Fruit fly (Drosophila melanogaster) whole organism, prepupa: ENCODE results near the gene CG5762.

Experiments used
- CG10669 ChIP-seq: fragments of 200-800 bp; sonication (Bioruptor generic); optimal IDR thresholded peaks from 3 replicates; lab custom pipeline; 2018; ENCODE audit warnings: missing biosample characterization, mild to moderate bottlenecking, missing genetic modification characterization, moderate library complexity
- CG31627 ChIP-seq: fragments of 200-800 bp; sonication (Bioruptor generic); optimal IDR thresholded peaks from 3 replicates; lab custom pipeline; 2016; ENCODE audit warnings: missing biosample characterization, missing genetic modification characterization
- CG8119 ChIP-seq: fragments of 200-800 bp; sonication (Bioruptor generic); IDR thresholded peaks from 3 replicates; pipeline ENCODE4 v1.3.6; 2022; ENCODE audit warnings: missing biosample characterization, missing genetic modification characterization
- Hr39 ChIP-seq: fragments of 200-800 bp; sonication (Bioruptor generic); optimal IDR thresholded peaks from 2 replicates; lab custom pipeline; 2016; ENCODE audit warnings: missing biosample characterization, missing genetic modification characterization
- Hr4 ChIP-seq: fragments of 200-800 bp; sonication (Bioruptor generic); optimal IDR thresholded peaks from 3 replicates; lab custom pipeline; 2016; ENCODE audit warnings: missing biosample characterization, missing genetic modification characterization
- OdsH ChIP-seq: fragments of 200-800 bp; sonication (Bioruptor generic); optimal IDR thresholded peaks from 3 replicates; lab custom pipeline; 2016; ENCODE audit warnings: missing biosample characterization, missing genetic modification characterization
- Smox ChIP-seq: fragments of 200-800 bp; sonication (Bioruptor generic); optimal IDR thresholded peaks from 3 replicates; lab custom pipeline; 2016; ENCODE audit warnings: missing biosample characterization, missing genetic modification characterization
- Sox14 ChIP-seq: fragments of 200-800 bp; sonication (Bioruptor generic); optimal IDR thresholded peaks from 3 replicates; lab custom pipeline; 2016; ENCODE audit warnings: missing biosample characterization, missing genetic modification characterization
- dac ChIP-seq: fragments of 200-800 bp; sonication (Bioruptor generic); optimal IDR thresholded peaks from 2 replicates; lab custom pipeline; 2017; ENCODE audit warnings: missing biosample characterization, mild to moderate bottlenecking, missing genetic modification characterization
- pdm3 ChIP-seq: fragments of 200-800 bp; sonication (Bioruptor generic); optimal IDR thresholded peaks from 3 replicates; lab custom pipeline; 2016; ENCODE audit warnings: missing biosample characterization, missing genetic modification characterization

dm6 chr3R:24348420-24349190 lies 12.9 kb downstream of the CG5762 start, which contains the start of the genes CG5746 and CG6454:
- TF ChIP-seq Smox (GFP tag; lab: Kevin White, UChicago) (no peak), Hr4 (no peak), CG8119 (GFP tag; lab: Robert Waterston, UW) (no peak), dac (GFP tag; lab: Kevin White, UChicago) (no peak), pdm3 (GFP tag; lab: Kevin White, UChicago) (no peak), CG31627 (peak; percentile 79), Hr39 (GFP tag; lab: Kevin White, UChicago) (no peak), CG10669 (GFP tag; lab: Kevin White, UChicago) (no peak), Sox14 (no peak), OdsH (GFP tag; lab: Kevin White, UChicago) (no peak)
